Worm (Caenorhabditis elegans): ENCODE results near the gene K06H6.5.

The K06H6.5 gene

ce11 chrV:576918-577317, 748 bp downstream of the K06H6.5 start:
- TF ChIP-seq ceh-39 (tag; optimal IDR thresholded peaks at IDR 0.05) (no peak), mep-1 (tag; optimal IDR thresholded peaks at IDR 0.05) (no peak), nhr-2 (tag; optimal IDR thresholded peaks at IDR 0.05) (no peak), drap-1 (GFP tag; optimal IDR thresholded peaks at IDR 0.05) (no peak), ceh-83 (GFP tag; optimal IDR thresholded peaks at IDR 0.05) (no peak), mab-5 (tag; optimal IDR thresholded peaks at IDR 0.05) (no peak), ham-2 (GFP tag; optimal IDR thresholded peaks at IDR 0.05) (no peak), nhr-237 (tag; optimal IDR thresholded peaks at IDR 0.05) (no peak), blmp-1 (tag; optimal IDR thresholded peaks at IDR 0.05) (no peak), zip-8 (tag; optimal IDR thresholded peaks at IDR 0.05) (no peak), unc-62 (GFP tag; optimal IDR thresholded peaks at IDR 0.05) (no peak), sem-2 (GFP tag; optimal IDR thresholded peaks at IDR 0.05) (no peak), ztf-11 (tag; optimal IDR thresholded peaks at IDR 0.05) (no peak), tbx-8 (GFP tag; optimal IDR thresholded peaks at IDR 0.05) (no peak), ces-1 (GFP tag; optimal IDR thresholded peaks at IDR 0.05) (no peak), unc-120 (tag; optimal IDR thresholded peaks at IDR 0.05; ENCODE audit: poor library complexity, severe bottlenecking) (no peak), bed-3 (GFP tag; optimal IDR thresholded peaks at IDR 0.05) (no peak), flh-1 (GFP tag; optimal IDR thresholded peaks at IDR 0.05) (no peak), lin-13 (tag; optimal IDR thresholded peaks at IDR 0.05) (no peak), hlh-1 (tag; optimal IDR thresholded peaks at IDR 0.05) (no peak)

- TF ChIP-seq mls-2 (tag; optimal IDR thresholded peaks at IDR 0.05) (no peak), nhr-237 (tag; optimal IDR thresholded peaks at IDR 0.05) (no peak), hlh-1 (tag; optimal IDR thresholded peaks at IDR 0.05) (no peak), lin-32 (GFP tag; optimal IDR thresholded peaks at IDR 0.05) (no peak), ceh-43 (GFP tag; optimal IDR thresholded peaks at IDR 0.05) (no peak), ceh-83 (GFP tag; optimal IDR thresholded peaks at IDR 0.05) (no peak), zip-8 (tag; optimal IDR thresholded peaks at IDR 0.05) (no peak), nhr-12 (tag; optimal IDR thresholded peaks at IDR 0.05) (no peak), ceh-39 (tag; optimal IDR thresholded peaks at IDR 0.05) (no peak), mab-5 (tag; optimal IDR thresholded peaks at IDR 0.05) (no peak), M03D4.4 (tag; optimal IDR thresholded peaks at IDR 0.05) (no peak), snpc-4 (tag; optimal IDR thresholded peaks at IDR 0.05) (no peak), mep-1 (tag; optimal IDR thresholded peaks at IDR 0.05) (no peak), ztf-11 (tag; optimal IDR thresholded peaks at IDR 0.05) (no peak)
These were observed 2.8 kb downstream of the K06H6.5 start, which contains the start of gene K06H6.4 for ce11 chrV:578977-579376. TSS of gene K06H6.4 (plus strand) at chrV:579277.

- TF ChIP-seq bed-3 (GFP tag; optimal IDR thresholded peaks at IDR 0.05) (no peak), ham-2 (GFP tag; optimal IDR thresholded peaks at IDR 0.05) (no peak), nhr-28 (tag; optimal IDR thresholded peaks at IDR 0.05) (no peak), elt-3 (tag; optimal IDR thresholded peaks at IDR 0.05) (no peak), drap-1 (GFP tag; optimal IDR thresholded peaks at IDR 0.05) (no peak), nhr-76 (tag; optimal IDR thresholded peaks at IDR 0.05) (no peak)
These were observed 5.4 kb downstream of the K06H6.5 start, which contains the start of gene nstp-7 for ce11 chrV:581616-582015. TSS of gene nstp-7 (plus strand) at chrV:581916.

ce11 chrV:585472-585871, 9.3 kb downstream of the K06H6.5 start, which contains the start of gene K06H6.2:
TSS of gene K06H6.2 (plus strand) at chrV:585772.
- TF ChIP-seq nhr-12 (tag; optimal IDR thresholded peaks at IDR 0.05): no peak
- no peak for TF ChIP-seq pha-4 (tag; optimal IDR thresholded peaks at IDR 0.05)
- TF ChIP-seq snpc-4 (tag; optimal IDR thresholded peaks at IDR 0.05): no peak
- TF ChIP-seq lin-32 (GFP tag; optimal IDR thresholded peaks at IDR 0.05): no peak
- peak; percentile 72 for TF ChIP-seq elt-1 (tag; optimal IDR thresholded peaks at IDR 0.05; ENCODE audit: borderline replicate concordance, insufficient read depth)
- TF ChIP-seq lsy-2 (tag; optimal IDR thresholded peaks at IDR 0.05): no peak

- no peak for TF ChIP-seq cnd-1 (tag; optimal IDR thresholded peaks at IDR 0.05)
These were observed 11.6 kb downstream of the K06H6.5 start, which contains the start of gene K06H6.1 for ce11 chrV:587818-588217. TSS of gene K06H6.1 (plus strand) at chrV:588118.
